Worm (Caenorhabditis elegans): ENCODE measurements around the gene F59C12.4.

ce11 chrX:16614094-16614493 is 11.7 kb upstream of the F59C12.4 start:
- TF ChIP-seq him-1 (tag; optimal IDR thresholded peaks at IDR 0.05) (no peak), W03F9.2 (tag; optimal IDR thresholded peaks at IDR 0.05) (no peak)
